Fruit fly (Drosophila melanogaster): ENCODE results near the gene dpr11.
A peak's percentile ranks its signal among the peaks of the same experiment; 100 is the strongest.

dpr11 gene

DNA sequence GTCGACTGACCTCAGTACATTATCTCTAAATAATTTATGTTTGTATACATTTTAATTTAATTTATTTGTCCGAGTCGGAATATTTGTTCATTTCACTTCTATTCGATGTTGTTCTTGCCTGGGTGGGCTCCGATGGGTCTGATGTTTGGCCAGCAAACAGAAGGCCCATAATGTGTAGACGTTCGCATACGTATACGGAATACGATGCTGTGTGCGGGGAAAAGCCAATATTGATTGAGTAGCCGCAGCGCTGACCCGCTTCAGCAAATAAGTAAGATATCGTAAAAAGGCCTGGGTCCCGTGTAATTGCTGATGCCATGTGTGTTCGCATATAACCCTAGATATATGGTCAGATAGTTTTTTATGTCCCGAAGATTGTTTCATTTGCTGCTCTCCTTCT, 88.7 kb downstream of the dpr11 start (continued):
- no peak for TF ChIP-seq br (optimal IDR thresholded peaks at IDR 0.05)
- TF ChIP-seq CG13123 (GFP tag; optimal IDR thresholded peaks at IDR 0.05) = peak; percentile 44
- TF ChIP-seq gt (GFP tag; IDR thresholded peaks at IDR 0.05) = no peak
- TF ChIP-seq CG1024 (GFP tag; IDR thresholded peaks at IDR 0.05) = no peak
- TF ChIP-seq emc (GFP tag; optimal IDR thresholded peaks at IDR 0.05) = no peak
- TF ChIP-seq Dll (GFP tag; IDR thresholded peaks at IDR 0.05; ENCODE audit: partially characterized antibody) = no peak
- TF ChIP-seq vnd (GFP tag; IDR thresholded peaks at IDR 0.05; ENCODE audit: partially characterized antibody) = no peak
- TF ChIP-seq CG31224 (GFP tag; IDR thresholded peaks at IDR 0.05) = no peak
- no peak for TF ChIP-seq Taf1 (GFP tag; IDR thresholded peaks at IDR 0.05)
- TF ChIP-seq Mrtf (GFP tag; IDR thresholded peaks at IDR 0.05) = no peak
- peak; percentile 55 for TF ChIP-seq Blimp-1 (GFP tag; optimal IDR thresholded peaks at IDR 0.05)
- TF ChIP-seq otp (GFP tag; IDR thresholded peaks at IDR 0.05) = peak; percentile 60; the same call in 1 of the 3 replicates
- peak; percentile 4 for TF ChIP-seq btn (GFP tag; optimal IDR thresholded peaks at IDR 0.05)
- TF ChIP-seq odd (GFP tag; optimal IDR thresholded peaks at IDR 0.05) = peak; percentile 55
- no peak for TF ChIP-seq gcm2 (GFP tag; optimal IDR thresholded peaks at IDR 0.05)
- no peak for TF ChIP-seq CG14710 (tag; optimal IDR thresholded peaks at IDR 0.05)
- no peak for TF ChIP-seq tna (GFP tag; IDR thresholded peaks at IDR 0.05; ENCODE audit: partially characterized antibody)
- TF ChIP-seq Poxn (GFP tag; IDR thresholded peaks at IDR 0.05) = no peak
- TF ChIP-seq mam (GFP tag; optimal IDR thresholded peaks at IDR 0.05) = no peak
- TF ChIP-seq ato (GFP tag; IDR thresholded peaks at IDR 0.05; ENCODE audit: partially characterized antibody) = no peak
- no peak for TF ChIP-seq crc (GFP tag; optimal IDR thresholded peaks at IDR 0.05)
- peak; percentile 66 for TF ChIP-seq lab (GFP tag; optimal IDR thresholded peaks at IDR 0.05)
- peak; percentile 45 for TF ChIP-seq fd64A (GFP tag; optimal IDR thresholded peaks at IDR 0.05)
- no peak for TF ChIP-seq slbo (GFP tag; IDR thresholded peaks at IDR 0.05)
- peak; percentile 77 for TF ChIP-seq ci (GFP tag; IDR thresholded peaks at IDR 0.05)
- peak; percentile 1 for TF ChIP-seq Jarid2 (GFP tag; optimal IDR thresholded peaks at IDR 0.05)
- TF ChIP-seq scrt (GFP tag; optimal IDR thresholded peaks at IDR 0.05) = peak; percentile 17
- TF ChIP-seq dati (GFP tag; IDR thresholded peaks at IDR 0.05) = no peak
- no peak for TF ChIP-seq cad (GFP tag; optimal IDR thresholded peaks at IDR 0.05)
- TF ChIP-seq sna (GFP tag; IDR thresholded peaks at IDR 0.05; ENCODE audit: partially characterized antibody) = no peak
- no peak for TF ChIP-seq grau (tag; optimal IDR thresholded peaks at IDR 0.05)
- TF ChIP-seq Lpt (GFP tag; optimal IDR thresholded peaks at IDR 0.05) = no peak
- no peak for TF ChIP-seq CG3163 (GFP tag; optimal IDR thresholded peaks at IDR 0.05)
- TF ChIP-seq Max (GFP tag; optimal IDR thresholded peaks at IDR 0.05) = no peak
- no peak for TF ChIP-seq dysf (GFP tag; IDR thresholded peaks at IDR 0.05)
- no peak for TF ChIP-seq MBD-R2 (GFP tag; IDR thresholded peaks at IDR 0.05)
- TF ChIP-seq Spps (tag; optimal IDR thresholded peaks at IDR 0.05) = peak; percentile 54
- TF ChIP-seq CG9727 (GFP tag; optimal IDR thresholded peaks at IDR 0.05) = peak; percentile 81
- peak; percentile 21 for TF ChIP-seq Mad (GFP tag; optimal IDR thresholded peaks at IDR 0.05)
- TF ChIP-seq Xbp1 (GFP tag; optimal IDR thresholded peaks at IDR 0.05) = no peak
- TF ChIP-seq CG17385 (GFP tag; optimal IDR thresholded peaks at IDR 0.05) = no peak
- peak; percentile 50 for TF ChIP-seq CG11723 (GFP tag; optimal IDR thresholded peaks at IDR 0.05)
- no peak for TF ChIP-seq CG17361 (GFP tag; IDR thresholded peaks at IDR 0.05)
- no peak for TF ChIP-seq Sin3A (optimal IDR thresholded peaks at IDR 0.05)
- no peak for TF ChIP-seq CG5180 (GFP tag; optimal IDR thresholded peaks at IDR 0.05)
- TF ChIP-seq Drgx (GFP tag; IDR thresholded peaks at IDR 0.05) = no peak
- TF ChIP-seq dmrt99B (tag; optimal IDR thresholded peaks at IDR 0.05) = peak; percentile 22
- TF ChIP-seq dpn (GFP tag; optimal IDR thresholded peaks at IDR 0.05) = no peak
- no peak for TF ChIP-seq Dad (GFP tag; optimal IDR thresholded peaks at IDR 0.05)
- TF ChIP-seq Oli (tag; optimal IDR thresholded peaks at IDR 0.05) = peak; percentile 14
- TF ChIP-seq nerfin-2 (GFP tag; IDR thresholded peaks at IDR 0.05; ENCODE audit: partially characterized antibody) = no peak
- peak; percentile 74 for TF ChIP-seq CG1603 (tag; optimal IDR thresholded peaks at IDR 0.05)
